Worm (Caenorhabditis elegans) whole organism, L4 larva: ENCODE results near the gene R105.1.

Source experiments
- F10B5.3 ChIP-seq: sonication (generic microtip); optimal IDR thresholded peaks from 2 replicates; lab custom pipeline; 2016; ENCODE audit warnings: mild to moderate bottlenecking, missing genetic modification characterization, missing compliant biosample characterization
- T26A8.4 ChIP-seq: fragments of 200-800 bp; sonication (Bioruptor generic); IDR thresholded peaks from 2 replicates; pipeline ENCODE4 v1.3.6; 2022; ENCODE audit warnings: missing genetic modification characterization, missing compliant biosample characterization
- Y48G9A.11 ChIP-seq: fragments of 200-800 bp; sonication (Bioruptor generic); IDR thresholded peaks from 2 replicates; pipeline ENCODE4 v1.3.6; 2022; ENCODE audit warnings: missing genetic modification reagents, missing genetic modification characterization, missing compliant biosample characterization
- aha-1 ChIP-seq: fragments of 150-350 bp; peaks from one replicate; lab custom pipeline; 2014; ENCODE audit warnings: missing biosample characterization, missing genetic modification characterization
- arid-1 ChIP-seq: fragments of 200-800 bp; sonication (Bioruptor generic); conservative IDR thresholded peaks from 2 replicates; pipeline ENCODE4 v1.3.6; 2022; ENCODE audit warnings: missing genetic modification reagents, missing genetic modification characterization, missing compliant biosample characterization
- attf-4 ChIP-seq: sonication (generic microtip); optimal IDR thresholded peaks from 3 replicates; lab custom pipeline; 2017; ENCODE audit warnings: missing biosample characterization, missing genetic modification characterization
- ceh-82 ChIP-seq: sonication (generic microtip); optimal IDR thresholded peaks from 2 replicates; lab custom pipeline; 2017; ENCODE audit warnings: missing biosample characterization, missing genetic modification characterization
- dmd-6 ChIP-seq: fragments of 200-800 bp; sonication (Bioruptor generic); IDR thresholded peaks from 2 replicates; pipeline ENCODE4 v1.3.6; 2022; ENCODE audit warnings: missing genetic modification reagents, missing genetic modification characterization, missing compliant biosample characterization
- duxl-1 ChIP-seq: sonication (generic microtip); optimal IDR thresholded peaks from 2 replicates; lab custom pipeline; 2016; ENCODE audit warnings: mild to moderate bottlenecking, missing genetic modification characterization, moderate library complexity, missing compliant biosample characterization; ENCODE audit not compliant: poor library complexity
- dve-1 ChIP-seq: sonication (generic microtip); optimal IDR thresholded peaks from 2 replicates; lab custom pipeline; 2017; ENCODE audit warnings: antibody characterized with exemption, mild to moderate bottlenecking, missing genetic modification characterization, missing compliant biosample characterization; ENCODE audit not compliant: insufficient read depth
- egl-27 ChIP-seq: sonication (generic microtip); optimal IDR thresholded peaks from 3 replicates; lab custom pipeline; 2017; ENCODE audit warnings: missing biosample characterization, missing genetic modification reagents, missing genetic modification characterization
- fkh-10 ChIP-seq: fragments of 150-350 bp; optimal IDR thresholded peaks from 2 replicates; lab custom pipeline; 2014; ENCODE audit warnings: missing biosample characterization, missing genetic modification reagents, missing genetic modification characterization
- hlh-30 ChIP-seq: sonication (generic microtip); optimal IDR thresholded peaks from 2 replicates; lab custom pipeline; 2017; ENCODE audit warnings: antibody characterized with exemption, mild to moderate bottlenecking, missing genetic modification characterization, missing compliant biosample characterization; ENCODE audit not compliant: insufficient read depth
- lim-7 ChIP-seq: fragments of 200-800 bp; sonication (Bioruptor generic); IDR thresholded peaks from 2 replicates; pipeline ENCODE4 v1.3.6; 2022; ENCODE audit warnings: missing genetic modification characterization, missing compliant biosample characterization
- lin-1 ChIP-seq: fragments of 200-800 bp; sonication (Bioruptor generic); IDR thresholded peaks from 2 replicates; pipeline ENCODE4 v1.3.6; 2022; ENCODE audit warnings: missing genetic modification reagents, missing genetic modification characterization, missing compliant biosample characterization
- lin-13 ChIP-seq: fragments of 150-350 bp; optimal IDR thresholded peaks from 2 replicates; lab custom pipeline; 2014; ENCODE audit warnings: missing biosample characterization, missing genetic modification reagents, missing genetic modification characterization
- lin-38 ChIP-seq: fragments of 200-800 bp; sonication (Bioruptor generic); IDR thresholded peaks from 2 replicates; pipeline ENCODE4 v1.3.6; 2022; ENCODE audit warnings: missing genetic modification reagents, missing genetic modification characterization, missing compliant biosample characterization
- lin-39 ChIP-seq: fragments of 150-350 bp; optimal IDR thresholded peaks from 2 replicates; lab custom pipeline; 2014; ENCODE audit warnings: missing biosample characterization, missing genetic modification reagents, missing genetic modification characterization
- madf-5 ChIP-seq, 2 experiments: fragments of 200-800 bp; sonication (Bioruptor generic); IDR thresholded peaks; 2 replicates each; pipeline ENCODE4 v1.3.6; 2022; ENCODE audit warnings: missing compliant biosample characterization in 2 of 2, missing genetic modification characterization in 2 of 2
- madf-9 ChIP-seq: fragments of 200-800 bp; sonication (Bioruptor generic); conservative IDR thresholded peaks from 2 replicates; pipeline ENCODE4 v1.3.6; 2022; ENCODE audit warnings: missing genetic modification reagents, missing genetic modification characterization, missing compliant biosample characterization
- mep-1 ChIP-seq: fragments of 150-350 bp; sonication (generic microtip); optimal IDR thresholded peaks from 3 replicates; lab custom pipeline; 2014; ENCODE audit warnings: missing biosample characterization, missing genetic modification characterization
- nhr-10 ChIP-seq: fragments of 150-350 bp; optimal IDR thresholded peaks from 2 replicates; lab custom pipeline; 2014; ENCODE audit warnings: missing biosample characterization, missing genetic modification characterization
- nhr-237 ChIP-seq: sonication (generic microtip); optimal IDR thresholded peaks from 2 replicates; lab custom pipeline; 2017; ENCODE audit warnings: missing biosample characterization, missing genetic modification characterization
- nhr-77 ChIP-seq: fragments of 150-350 bp; optimal IDR thresholded peaks from 2 replicates; lab custom pipeline; 2014; ENCODE audit warnings: missing biosample characterization, missing genetic modification characterization
- php-3 ChIP-seq: fragments of 200-800 bp; sonication (Bioruptor generic); IDR thresholded peaks from 2 replicates; pipeline ENCODE4 v1.3.6; 2022; ENCODE audit warnings: missing genetic modification reagents, missing genetic modification characterization, missing compliant biosample characterization
- saeg-2 ChIP-seq: fragments of 200-800 bp; sonication (Bioruptor generic); IDR thresholded peaks from 2 replicates; pipeline ENCODE4 v1.3.6; 2022; ENCODE audit warnings: missing genetic modification reagents, missing genetic modification characterization, missing compliant biosample characterization
- set-16 ChIP-seq: fragments of 200-800 bp; sonication (Bioruptor generic); IDR thresholded peaks from 2 replicates; pipeline ENCODE4 v1.3.6; 2022; ENCODE audit warnings: missing genetic modification reagents, missing genetic modification characterization, missing compliant biosample characterization
- snpc-4 ChIP-seq: fragments of 150-350 bp; optimal IDR thresholded peaks from 2 replicates; lab custom pipeline; 2014; ENCODE audit warnings: missing biosample characterization, missing genetic modification characterization
- spr-3 ChIP-seq: fragments of 200-800 bp; sonication (Bioruptor generic); optimal IDR thresholded peaks from 2 replicates; lab custom pipeline; 2018; ENCODE audit warnings: mild to moderate bottlenecking, missing genetic modification characterization, missing compliant biosample characterization
- tag-97 ChIP-seq: fragments of 200-800 bp; sonication (Bioruptor generic); IDR thresholded peaks from 2 replicates; pipeline ENCODE4 v1.3.6; 2022; ENCODE audit warnings: missing genetic modification characterization, missing compliant biosample characterization
- tra-1 ChIP-seq: fragments of 200-800 bp; sonication (Bioruptor generic); IDR thresholded peaks from 2 replicates; pipeline ENCODE4 v1.3.6; 2022; ENCODE audit warnings: missing genetic modification reagents, missing genetic modification characterization, missing compliant biosample characterization
- unc-62 ChIP-seq, 3 experiments: fragments of 150-350 bp in 1 of 3; sonication (generic microtip); optimal IDR thresholded peaks in 2 of 3; peaks in 1 of 3; 1 replicate in 1 of 3; 2 replicates in 2 of 3; lab custom pipeline; 2014 to 2017; ENCODE audit warnings: missing biosample characterization in 3 of 3, missing genetic modification characterization in 3 of 3, missing genetic modification reagents in 3 of 3, missing genotype in 1 of 3
- ztf-7 ChIP-seq: fragments of 150-350 bp; optimal IDR thresholded peaks from 2 replicates; lab custom pipeline; 2014; ENCODE audit warnings: missing biosample characterization, missing genetic modification characterization

Gene R105.1

DNA sequence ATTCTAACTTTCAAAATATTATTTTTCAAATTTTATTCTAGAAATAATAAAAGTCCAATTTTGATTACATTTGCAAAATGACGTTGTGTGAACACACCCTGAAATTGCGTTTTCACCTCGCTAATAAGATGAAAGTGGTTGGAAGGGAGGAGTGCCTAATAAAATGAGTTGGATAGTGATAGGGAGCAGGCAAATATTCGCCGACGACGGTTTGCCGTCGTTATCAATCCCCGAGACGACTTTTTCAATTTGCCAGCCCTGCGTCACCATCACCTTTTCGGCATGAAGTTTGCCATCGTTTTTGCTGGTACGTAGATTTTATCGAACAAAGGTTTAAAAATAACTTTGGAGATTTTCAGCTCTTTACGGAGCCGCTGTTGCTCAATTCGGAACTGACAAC lies 27.9 kb upstream of the R105.1 start, which contains the start of gene nspg-10 (continued):
- TF ChIP-seq spr-3 (GFP tag; lab: Kevin White, UChicago) (no peak), mep-1 (tag; lab: Kevin White, UChicago) (no peak), nhr-10 (no peak), Y48G9A.11 (GFP tag; lab: Robert Waterston, UW) (no peak), lin-13 (GFP tag; lab: Kevin White, UChicago) (no peak)

DNA sequence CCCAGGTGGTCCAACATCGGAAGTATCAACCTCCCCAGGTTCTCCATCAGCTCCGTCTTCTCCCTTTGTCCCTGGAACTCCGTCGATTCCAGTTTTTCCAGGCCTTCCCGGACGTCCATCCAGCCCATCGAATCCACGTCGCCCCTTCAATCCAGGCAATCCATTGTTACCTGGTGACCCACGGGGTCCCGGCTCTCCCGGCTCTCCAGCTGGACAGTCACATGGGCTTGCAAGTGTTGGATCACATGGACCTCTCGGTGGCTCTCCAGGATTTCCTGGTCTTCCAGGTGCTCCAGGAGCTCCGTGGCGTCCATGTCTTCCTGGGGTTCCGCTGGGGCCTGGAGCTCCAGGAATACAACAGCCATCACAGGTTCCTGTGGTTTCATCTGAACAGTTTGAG lies 24.8 kb upstream of the R105.1 start:
- TF ChIP-seq ztf-7 (tag; lab: Kevin White, UChicago) (no peak), duxl-1 (tag; lab: Kevin White, UChicago) (no peak), set-16 (peak; percentile 90), php-3 (GFP tag; lab: Robert Waterston, UW) (peak; percentile 5; the same call in 1 of the 2 replicates), egl-27 (no peak), attf-4 (tag; lab: Kevin White, UChicago) (no peak), madf-5 (GFP tag; IDR thresholded peaks at IDR 0.05; lab: Robert Waterston, UW) (0 out of 4 replicates have a peak, but pooled peaks of 1 of the 2 experiments have one; percentile 4), ceh-82 (tag; lab: Kevin White, UChicago) (no peak)

- TF ChIP-seq dve-1 (no peak), fkh-10 (GFP tag; lab: Kevin White, UChicago) (no peak), dmd-6 (GFP tag; lab: Robert Waterston, UW) (no peak), arid-1 (GFP tag; lab: Robert Waterston, UW) (no peak), T26A8.4 (no peak), lin-1 (GFP tag; lab: Robert Waterston, UW) (no peak), tag-97 (no peak), lin-39 (no peak), tra-1 (GFP tag; lab: Robert Waterston, UW) (no peak)
Measured at ce11 chrIV:4609568-4609967, 23.9 kb upstream of the R105.1 start, which contains the start of gene col-110. TSS of gene col-110 (minus strand) at chrIV:4609668.

DNA sequence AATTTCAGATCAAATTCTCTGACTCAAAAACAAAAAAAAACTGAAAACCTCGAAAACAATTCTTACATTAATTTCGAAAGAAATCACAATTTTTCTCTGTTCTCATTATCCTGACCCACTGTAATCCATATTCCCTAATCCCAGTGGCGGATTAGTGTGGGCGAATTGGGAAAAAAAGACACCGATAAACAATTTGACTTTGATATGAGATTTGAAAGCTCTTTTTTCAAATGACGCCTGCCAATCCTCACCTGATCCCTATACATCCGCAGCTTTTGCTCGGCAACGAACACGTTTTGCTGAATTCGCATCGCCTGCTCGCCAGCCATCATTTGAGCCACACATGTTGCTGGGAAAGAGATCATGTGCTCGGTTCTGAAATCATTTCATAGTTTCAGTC lies 21.8 kb upstream of the R105.1 start:
- TF ChIP-seq snpc-4 (no peak), hlh-30 (tag; lab: Kevin White, UChicago) (no peak), nhr-10 (no peak), lim-7 (GFP tag; lab: Robert Waterston, UW) (0 out of 2 replicates have a peak, but pooled peaks have one; percentile 27), ztf-7 (tag; lab: Kevin White, UChicago) (no peak), nhr-237 (tag; lab: Kevin White, UChicago) (no peak), lin-38 (GFP tag; lab: Robert Waterston, UW) (no peak), nhr-77 (tag; lab: Kevin White, UChicago) (no peak), aha-1 (tag; lab: Kevin White, UChicago) (peak; percentile 38), madf-9 (no peak)
- TF ChIP-seq, all 104 proteins: peak for 2

DNA sequence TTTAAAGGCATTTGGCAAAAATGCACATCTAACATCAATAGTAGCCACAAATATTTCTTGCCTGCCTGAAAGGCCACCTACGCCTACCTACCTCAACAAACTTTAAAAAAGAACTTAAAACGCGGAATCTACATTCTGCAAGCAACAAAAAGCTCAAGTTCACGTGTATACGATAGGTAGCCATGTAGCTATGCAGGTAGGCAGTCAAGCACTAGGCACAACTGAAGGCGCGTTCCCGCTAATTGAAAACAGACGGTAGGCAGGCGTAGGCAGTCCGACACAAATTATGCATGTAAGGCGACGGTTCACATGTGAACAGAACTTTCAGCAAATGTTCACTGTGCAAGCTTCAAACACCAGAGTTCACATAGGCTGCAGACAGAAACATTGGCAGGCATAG lies 20.9 kb upstream of the R105.1 start:
- peak; percentile 35; the same call in 1 of the 2 replicates for TF ChIP-seq saeg-2 (GFP tag; lab: Robert Waterston, UW)
- TF ChIP-seq unc-62 (GFP tag; optimal IDR thresholded peaks at IDR 0.05 in 1 of 2; lab: Kevin White, UChicago), result peak in 1 of 2 experiments; percentile 77
- no peak for TF ChIP-seq unc-62 (tag; optimal IDR thresholded peaks at IDR 0.05; lab: Kevin White, UChicago)
- TF ChIP-seq mep-1 (tag; lab: Kevin White, UChicago), result no peak
- TF ChIP-seq F10B5.3 (tag; lab: Kevin White, UChicago), result no peak
- TF ChIP-seq aha-1 (tag; lab: Kevin White, UChicago), result peak; percentile 88
